Worm (Caenorhabditis elegans) whole organism, L4 larva: ENCODE data around the gene grl-25.

Experiments
- F26F4.8 ChIP-seq: fragments of 200-800 bp; sonication (Bioruptor generic); conservative IDR thresholded peaks from 2 replicates; pipeline ENCODE4 v1.3.6; 2022; ENCODE audit warnings: missing genetic modification characterization, missing compliant biosample characterization
- F49E8.2 ChIP-seq: sonication (generic microtip); optimal IDR thresholded peaks from 2 replicates; lab custom pipeline; 2016; ENCODE audit warnings: missing compliant biosample characterization, mild to moderate bottlenecking, missing genetic modification characterization, borderline replicate concordance
- ama-1 ChIP-seq: fragments of 150-350 bp; optimal IDR thresholded peaks from 2 replicates; lab custom pipeline; 2014; ENCODE audit warnings: inconsistent platforms, mixed read lengths
- ceh-28 ChIP-seq: fragments of 150-350 bp; optimal IDR thresholded peaks from 2 replicates; lab custom pipeline; 2014; ENCODE audit warnings: missing biosample characterization, missing genetic modification reagents, missing genetic modification characterization
- fkh-10 ChIP-seq: fragments of 150-350 bp; optimal IDR thresholded peaks from 2 replicates; lab custom pipeline; 2014; ENCODE audit warnings: missing biosample characterization, missing genetic modification reagents, missing genetic modification characterization
- mdl-1 ChIP-seq, 2 experiments: fragments of 150-350 bp in 1 of 2; sonication (generic microtip) in 1 of 2; optimal IDR thresholded peaks; 2 replicates each; lab custom pipeline; 2014 to 2017; ENCODE audit warnings: missing biosample characterization in 2 of 2, missing genetic modification characterization in 2 of 2
- nhr-11 ChIP-seq: fragments of 150-350 bp; optimal IDR thresholded peaks from 2 replicates; lab custom pipeline; 2014; ENCODE audit warnings: missing biosample characterization, missing genetic modification characterization
- nhr-77 ChIP-seq: fragments of 150-350 bp; optimal IDR thresholded peaks from 2 replicates; lab custom pipeline; 2014; ENCODE audit warnings: missing biosample characterization, missing genetic modification characterization
- unc-39 ChIP-seq: sonication (generic microtip); optimal IDR thresholded peaks from 2 replicates; lab custom pipeline; 2017; ENCODE audit warnings: missing biosample characterization, missing genetic modification characterization

ce11 chrIII:8923240-8923734 is 38.8 kb upstream of the grl-25 start, which contains the start of gene glb-1:
- TF ChIP-seq unc-39 (tag; lab: Kevin White, UChicago) (no peak), mdl-1 (tag; optimal IDR thresholded peaks at IDR 0.05; lab: Kevin White, UChicago) (no peak), nhr-77 (tag; lab: Kevin White, UChicago) (no peak), nhr-11 (tag; lab: Kevin White, UChicago) (no peak), ama-1 (lab: Kevin White, UChicago) (no peak), F49E8.2 (no peak), F26F4.8 (GFP tag; lab: Robert Waterston, UW) (no peak), ceh-28 (tag; lab: Kevin White, UChicago) (no peak), fkh-10 (GFP tag; lab: Kevin White, UChicago) (no peak)
